Worm (Caenorhabditis elegans) whole organism, L1 larva: Measurements from ENCODE around the gene C07A12.18.

ENCODE experiments used
- C04F5.9 ChIP-seq: sonication (generic microtip); optimal IDR thresholded peaks from 2 replicates; lab custom pipeline; 2016; ENCODE audit warnings: missing genetic modification characterization, missing compliant biosample characterization
- C16A3.4 ChIP-seq: fragments of 150-350 bp; optimal IDR thresholded peaks from 2 replicates; lab custom pipeline; 2014; ENCODE audit warnings: missing biosample characterization, missing genetic modification characterization
- C34B4.2 ChIP-seq: sonication (generic microtip); optimal IDR thresholded peaks from 2 replicates; lab custom pipeline; 2017; ENCODE audit warnings: mild to moderate bottlenecking, missing genetic modification characterization, missing compliant biosample characterization
- aha-1 ChIP-seq: fragments of 150-350 bp; optimal IDR thresholded peaks from 2 replicates; lab custom pipeline; 2014; ENCODE audit warnings: missing biosample characterization, missing genetic modification characterization
- aly-2 ChIP-seq: fragments of 150-350 bp; optimal IDR thresholded peaks from 2 replicates; lab custom pipeline; 2014; ENCODE audit warnings: missing biosample characterization, missing genetic modification characterization
- ama-1 ChIP-seq: fragments of 150-350 bp; optimal IDR thresholded peaks from 2 replicates; lab custom pipeline; 2014
- blmp-1 ChIP-seq: fragments of 150-350 bp; optimal IDR thresholded peaks from 2 replicates; lab custom pipeline; 2014; ENCODE audit warnings: missing biosample characterization, missing genetic modification characterization
- ceh-8 ChIP-seq: fragments of 200-800 bp; sonication (Bioruptor generic); optimal IDR thresholded peaks from 2 replicates; lab custom pipeline; 2018; ENCODE audit warnings: mild to moderate bottlenecking, missing genetic modification characterization, moderate library complexity, missing compliant biosample characterization
- ceh-90 ChIP-seq: sonication (generic microtip); optimal IDR thresholded peaks from 2 replicates; lab custom pipeline; 2016; ENCODE audit warnings: missing genetic modification characterization, missing compliant biosample characterization
- ces-1 ChIP-seq: fragments of 150-350 bp; optimal IDR thresholded peaks from 2 replicates; lab custom pipeline; 2014; ENCODE audit warnings: missing biosample characterization, missing genetic modification reagents, missing genetic modification characterization
- efl-3 ChIP-seq: fragments of 200-800 bp; sonication (Bioruptor generic); optimal IDR thresholded peaks from 2 replicates; lab custom pipeline; 2018; ENCODE audit warnings: mild to moderate bottlenecking, missing genetic modification characterization, missing compliant biosample characterization
- elt-2 ChIP-seq: sonication (generic microtip); optimal IDR thresholded peaks from 2 replicates; lab custom pipeline; 2016; ENCODE audit warnings: missing genetic modification characterization, mild to moderate bottlenecking, inconsistent platforms, missing compliant biosample characterization, missing genetic modification reagents
- elt-3 ChIP-seq, 6 experiments: fragments of 150-350 bp in 1 of 6; sonication (generic microtip); optimal IDR thresholded peaks; 2 replicates each; lab custom pipeline; 2017 to 2018; ENCODE audit warnings: missing biosample characterization in 6 of 6, missing genetic modification characterization in 6 of 6, inconsistent platforms in 1 of 6
- ets-5 ChIP-seq: fragments of 200-800 bp; sonication (Bioruptor generic); IDR thresholded peaks from 2 replicates; pipeline ENCODE4 v1.3.6; 2022; ENCODE audit warnings: missing genetic modification characterization, missing compliant biosample characterization
- fkh-4 ChIP-seq: sonication (generic microtip); optimal IDR thresholded peaks from 2 replicates; lab custom pipeline; 2016; ENCODE audit warnings: missing compliant biosample characterization, missing genetic modification characterization, borderline replicate concordance
- fkh-8 ChIP-seq: sonication (generic microtip); optimal IDR thresholded peaks from 2 replicates; lab custom pipeline; 2016; ENCODE audit warnings: mild to moderate bottlenecking, missing genetic modification characterization, missing compliant biosample characterization
- fos-1 ChIP-seq: fragments of 150-350 bp; optimal IDR thresholded peaks from 2 replicates; lab custom pipeline; 2014; ENCODE audit warnings: missing biosample characterization, missing genetic modification characterization
- grh-1 ChIP-seq: fragments of 200-800 bp; sonication (Bioruptor generic); IDR thresholded peaks from 2 replicates; pipeline ENCODE4 v1.3.6; 2022; ENCODE audit warnings: missing genetic modification reagents, missing genetic modification characterization, missing compliant biosample characterization
- hlh-4 ChIP-seq: sonication (generic microtip); optimal IDR thresholded peaks from 2 replicates; lab custom pipeline; 2016; ENCODE audit warnings: mild to moderate bottlenecking, missing genetic modification characterization, missing compliant biosample characterization
- irx-1 ChIP-seq: sonication (generic microtip); optimal IDR thresholded peaks from 2 replicates; lab custom pipeline; 2016; ENCODE audit warnings: missing genetic modification characterization, missing compliant biosample characterization
- isw-1 ChIP-seq: fragments of 200-800 bp; sonication (Bioruptor generic); IDR thresholded peaks from 2 replicates; pipeline ENCODE4 v1.3.6; 2022; ENCODE audit warnings: missing genetic modification characterization, missing compliant biosample characterization
- lin-14 ChIP-seq: fragments of 200-800 bp; sonication (Bioruptor generic); optimal IDR thresholded peaks from 2 replicates; lab custom pipeline; 2018; ENCODE audit warnings: mild to moderate bottlenecking, missing genetic modification characterization, moderate library complexity, missing compliant biosample characterization
- lin-15B ChIP-seq: fragments of 150-350 bp; sonication (generic microtip); optimal IDR thresholded peaks from 3 replicates; lab custom pipeline; 2014; ENCODE audit warnings: missing biosample characterization, missing genetic modification characterization
- lin-35 ChIP-seq, 2 experiments: fragments of 150-350 bp; optimal IDR thresholded peaks; 2 replicates each; lab custom pipeline; 2014; ENCODE audit warnings: missing biosample characterization in 2 of 2, missing genetic modification characterization in 2 of 2, missing genetic modification reagents in 2 of 2
- lir-3 ChIP-seq: sonication (generic microtip); optimal IDR thresholded peaks from 2 replicates; lab custom pipeline; 2016; ENCODE audit warnings: mild to moderate bottlenecking, missing genetic modification characterization, moderate library complexity, missing compliant biosample characterization; ENCODE audit not compliant: poor library complexity
- lsy-2 ChIP-seq, 2 experiments: fragments of 150-350 bp; optimal IDR thresholded peaks; 2 replicates each; lab custom pipeline; 2014; ENCODE audit warnings: missing biosample characterization in 2 of 2, missing genetic modification characterization in 2 of 2
- mef-2 ChIP-seq: fragments of 150-350 bp; optimal IDR thresholded peaks from 2 replicates; lab custom pipeline; 2014; ENCODE audit warnings: missing biosample characterization, missing genetic modification characterization
- mep-1 ChIP-seq: fragments of 150-350 bp; optimal IDR thresholded peaks from 2 replicates; lab custom pipeline; 2014; ENCODE audit warnings: missing biosample characterization, missing genetic modification characterization
- nhr-12 ChIP-seq: sonication (generic microtip); optimal IDR thresholded peaks from 2 replicates; lab custom pipeline; 2017; ENCODE audit warnings: missing biosample characterization, missing genetic modification characterization
- nhr-19 ChIP-seq: fragments of 200-800 bp; sonication (Bioruptor generic); conservative IDR thresholded peaks from 2 replicates; pipeline ENCODE4 v1.3.6; 2022; ENCODE audit warnings: missing genetic modification characterization, missing compliant biosample characterization
- nhr-20 ChIP-seq: sonication (generic microtip); optimal IDR thresholded peaks from 2 replicates; lab custom pipeline; 2016; ENCODE audit warnings: mild to moderate bottlenecking, missing genetic modification characterization, missing compliant biosample characterization
- nhr-237 ChIP-seq: fragments of 150-350 bp; optimal IDR thresholded peaks from 2 replicates; lab custom pipeline; 2014; ENCODE audit warnings: missing biosample characterization, missing genetic modification characterization
- nhr-71 ChIP-seq: sonication (generic microtip); optimal IDR thresholded peaks from 2 replicates; lab custom pipeline; 2016; ENCODE audit warnings: mild to moderate bottlenecking, missing genetic modification characterization, moderate library complexity, missing compliant biosample characterization
- nhr-85 ChIP-seq: sonication (generic microtip); peaks from one replicate; lab custom pipeline; 2016; ENCODE audit warnings: missing genetic modification characterization, inconsistent platforms, missing compliant biosample characterization
- nhr-90 ChIP-seq: sonication (generic microtip); optimal IDR thresholded peaks from 2 replicates; lab custom pipeline; 2016; ENCODE audit warnings: mild to moderate bottlenecking, missing genetic modification characterization, missing compliant biosample characterization; ENCODE audit not compliant: poor library complexity
- pqm-1 ChIP-seq: sonication (generic microtip); optimal IDR thresholded peaks from 3 replicates; lab custom pipeline; 2017; ENCODE audit warnings: missing biosample characterization, missing genetic modification characterization
- rnt-1 ChIP-seq: sonication (generic microtip); optimal IDR thresholded peaks from 2 replicates; lab custom pipeline; 2016; ENCODE audit warnings: mild to moderate bottlenecking, missing genetic modification characterization, moderate library complexity, missing compliant biosample characterization
- skn-1 ChIP-seq: fragments of 150-350 bp; optimal IDR thresholded peaks from 2 replicates; lab custom pipeline; 2014; ENCODE audit warnings: missing biosample characterization, missing genetic modification characterization
- snu-23 ChIP-seq: sonication (generic microtip); optimal IDR thresholded peaks from 2 replicates; lab custom pipeline; 2016; ENCODE audit warnings: missing genetic modification characterization, missing compliant biosample characterization
- sox-4 ChIP-seq: sonication (generic microtip); optimal IDR thresholded peaks from 2 replicates; lab custom pipeline; 2016; ENCODE audit warnings: missing genetic modification characterization, missing compliant biosample characterization
- sup-37 ChIP-seq: fragments of 200-800 bp; sonication (Bioruptor generic); optimal IDR thresholded peaks from 2 replicates; lab custom pipeline; 2018; ENCODE audit warnings: mild to moderate bottlenecking, missing genetic modification characterization, missing compliant biosample characterization
- swsn-7 ChIP-seq: sonication (generic microtip); optimal IDR thresholded peaks from 2 replicates; lab custom pipeline; 2016; ENCODE audit warnings: missing genetic modification characterization, missing compliant biosample characterization
- tlp-1 ChIP-seq: fragments of 150-350 bp; optimal IDR thresholded peaks from 2 replicates; lab custom pipeline; 2014; ENCODE audit warnings: missing biosample characterization, missing genetic modification characterization
- unc-130 ChIP-seq: fragments of 150-350 bp; optimal IDR thresholded peaks from 2 replicates; lab custom pipeline; 2017; ENCODE audit warnings: missing biosample characterization, missing genetic modification characterization, inconsistent platforms
- unc-98 ChIP-seq: fragments of 200-800 bp; sonication (Bioruptor generic); IDR thresholded peaks from 2 replicates; pipeline ENCODE4 v1.3.6; 2022; ENCODE audit warnings: missing genetic modification characterization, missing compliant biosample characterization
- vab-15 ChIP-seq: sonication (generic microtip); optimal IDR thresholded peaks from 2 replicates; lab custom pipeline; 2017; ENCODE audit warnings: missing genotype, mild to moderate bottlenecking, missing genetic modification characterization, missing compliant biosample characterization
- xbp-1 ChIP-seq: sonication (generic microtip); optimal IDR thresholded peaks from 2 replicates; lab custom pipeline; 2016; ENCODE audit warnings: missing genetic modification characterization, missing compliant biosample characterization
- ztf-11 ChIP-seq, 2 experiments: sonication (generic microtip); optimal IDR thresholded peaks; 2 replicates each; lab custom pipeline; 2016 to 2017; ENCODE audit warnings: missing genetic modification characterization in 2 of 2, missing biosample characterization in 1 of 2, missing compliant biosample characterization in 1 of 2
- ztf-4 ChIP-seq: fragments of 150-350 bp; optimal IDR thresholded peaks from 2 replicates; lab custom pipeline; 2014; ENCODE audit warnings: missing biosample characterization, missing genetic modification characterization

The C07A12.18 gene

ce11 chrX:4528905-4529304 is 20.8 kb downstream of the C07A12.18 start (continued):
- no peak for TF ChIP-seq ztf-4 (tag; lab: Kevin White, UChicago)
- no peak for TF ChIP-seq sup-37 (GFP tag; lab: Kevin White, UChicago)
- peak; percentile 83 for TF ChIP-seq unc-130 (tag; lab: Kevin White, UChicago)
- no peak for TF ChIP-seq aha-1 (tag; lab: Kevin White, UChicago)
- no peak for TF ChIP-seq mef-2 (tag; lab: Kevin White, UChicago)
- no peak for TF ChIP-seq nhr-237 (tag; lab: Kevin White, UChicago)
- peak; percentile 40 to 99 (median 90) for TF ChIP-seq elt-3 (tag; optimal IDR thresholded peaks at IDR 0.05; lab: Kevin White, UChicago)
- TF ChIP-seq nhr-90 (tag; lab: Kevin White, UChicago): peak; percentile 87
- TF ChIP-seq C34B4.2: no peak
- TF ChIP-seq irx-1 (tag; lab: Kevin White, UChicago): peak; percentile 8
- TF ChIP-seq ama-1 (lab: Kevin White, UChicago): no peak
- peak; percentile 18 to 47 for TF ChIP-seq lsy-2 (tag; optimal IDR thresholded peaks at IDR 0.05; lab: Kevin White, UChicago)
- no peak for TF ChIP-seq efl-3 (GFP tag; lab: Kevin White, UChicago)
- peak; percentile 12 for TF ChIP-seq swsn-7

DNA sequence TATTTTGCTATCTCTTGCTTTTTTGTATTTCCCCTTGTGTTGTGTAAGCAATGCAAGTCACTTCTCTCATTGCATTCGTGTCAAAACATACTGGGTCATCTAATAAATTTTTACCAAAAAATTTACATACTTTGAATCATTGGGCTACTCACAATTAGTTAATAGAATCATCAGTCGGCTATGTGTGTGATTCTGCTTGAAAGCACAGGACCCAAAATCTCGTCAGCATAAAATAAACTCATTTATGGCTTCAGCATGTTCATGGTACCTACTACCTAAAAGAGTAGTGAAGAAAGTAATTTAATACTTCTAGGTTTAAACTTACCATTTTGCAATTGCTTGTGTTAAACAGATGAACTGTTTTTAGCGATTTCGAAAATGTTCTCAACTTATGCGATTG is 23.3 kb downstream of the C07A12.18 start:
- peak; percentile 3 for TF ChIP-seq fos-1
- TF ChIP-seq aly-2 (tag; lab: Kevin White, UChicago): peak; percentile 84
- no peak for TF ChIP-seq ztf-11 (tag; optimal IDR thresholded peaks at IDR 0.05; lab: Kevin White, UChicago)
- TF ChIP-seq xbp-1 (tag; lab: Kevin White, UChicago): peak; percentile 4
- no peak for TF ChIP-seq unc-98 (GFP tag; lab: Robert Waterston, UW)
- TF ChIP-seq elt-2: peak; percentile 17
- TF ChIP-seq nhr-20: no peak
- peak; percentile 40 for TF ChIP-seq nhr-71 (tag; lab: Kevin White, UChicago)
- TF ChIP-seq ces-1 (GFP tag; lab: Kevin White, UChicago): no peak
- no peak for TF ChIP-seq isw-1 (GFP tag; lab: Robert Waterston, UW)
- peak; percentile 51 for TF ChIP-seq ama-1 (lab: Kevin White, UChicago)

ce11 chrX:4524844-4525243 is 24.9 kb downstream of the C07A12.18 start:
- TF ChIP-seq nhr-19 (no peak), mep-1 (no peak), grh-1 (GFP tag; lab: Robert Waterston, UW) (no peak), C04F5.9 (tag; lab: Kevin White, UChicago) (no peak), snu-23 (GFP tag; lab: Kevin White, UChicago) (peak; percentile 22), fkh-8 (tag; lab: Kevin White, UChicago) (no peak), C16A3.4 (tag; lab: Kevin White, UChicago) (no peak), aly-2 (tag; lab: Kevin White, UChicago) (no peak), tlp-1 (tag; lab: Kevin White, UChicago) (no peak), swsn-7 (no peak), ceh-8 (GFP tag; lab: Kevin White, UChicago) (no peak), ztf-4 (tag; lab: Kevin White, UChicago) (no peak), pqm-1 (tag; lab: Kevin White, UChicago) (no peak), nhr-12 (tag; lab: Kevin White, UChicago) (no peak), lin-35 (GFP tag; optimal IDR thresholded peaks at IDR 0.05; lab: Kevin White, UChicago) (no peak), sox-4 (no peak), rnt-1 (tag; lab: Kevin White, UChicago) (peak; percentile 6), nhr-20 (peak; percentile 22), xbp-1 (tag; lab: Kevin White, UChicago) (peak; percentile 94), nhr-90 (tag; lab: Kevin White, UChicago) (peak; percentile 18), ama-1 (lab: Kevin White, UChicago) (no peak), nhr-71 (tag; lab: Kevin White, UChicago) (peak; percentile 32), ets-5 (no peak), hlh-4 (tag; lab: Kevin White, UChicago) (no peak), elt-2 (no peak), skn-1 (tag; lab: Kevin White, UChicago) (no peak), lir-3 (tag; lab: Kevin White, UChicago) (no peak), fkh-4 (tag; lab: Kevin White, UChicago) (no peak), lin-15B (tag; lab: Kevin White, UChicago) (no peak), lsy-2 (tag; optimal IDR thresholded peaks at IDR 0.05; lab: Kevin White, UChicago) (peak in 1 of 2 experiments; percentile 40), efl-3 (GFP tag; lab: Kevin White, UChicago) (no peak), nhr-85 (tag; lab: Kevin White, UChicago) (peak; percentile 90), lin-14 (GFP tag; lab: Kevin White, UChicago) (peak; percentile 46), vab-15 (tag; lab: Kevin White, UChicago) (no peak), blmp-1 (tag; lab: Kevin White, UChicago) (peak; percentile 45), ceh-90 (tag; lab: Kevin White, UChicago) (no peak), sup-37 (GFP tag; lab: Kevin White, UChicago) (no peak)
